Fruit fly (Drosophila melanogaster) S2 (cell line): ENCODE data around the gene CG3168.

ENCODE experiments used
- CG8478 ChIP-seq: fragments of >200 bp; optimal IDR thresholded peaks from 2 replicates; lab custom pipeline; 2018
- CTCF ChIP-seq, 2 experiments: fragments of >200 bp; optimal IDR thresholded peaks; 2 replicates each; lab custom pipeline; 2018

DNA sequence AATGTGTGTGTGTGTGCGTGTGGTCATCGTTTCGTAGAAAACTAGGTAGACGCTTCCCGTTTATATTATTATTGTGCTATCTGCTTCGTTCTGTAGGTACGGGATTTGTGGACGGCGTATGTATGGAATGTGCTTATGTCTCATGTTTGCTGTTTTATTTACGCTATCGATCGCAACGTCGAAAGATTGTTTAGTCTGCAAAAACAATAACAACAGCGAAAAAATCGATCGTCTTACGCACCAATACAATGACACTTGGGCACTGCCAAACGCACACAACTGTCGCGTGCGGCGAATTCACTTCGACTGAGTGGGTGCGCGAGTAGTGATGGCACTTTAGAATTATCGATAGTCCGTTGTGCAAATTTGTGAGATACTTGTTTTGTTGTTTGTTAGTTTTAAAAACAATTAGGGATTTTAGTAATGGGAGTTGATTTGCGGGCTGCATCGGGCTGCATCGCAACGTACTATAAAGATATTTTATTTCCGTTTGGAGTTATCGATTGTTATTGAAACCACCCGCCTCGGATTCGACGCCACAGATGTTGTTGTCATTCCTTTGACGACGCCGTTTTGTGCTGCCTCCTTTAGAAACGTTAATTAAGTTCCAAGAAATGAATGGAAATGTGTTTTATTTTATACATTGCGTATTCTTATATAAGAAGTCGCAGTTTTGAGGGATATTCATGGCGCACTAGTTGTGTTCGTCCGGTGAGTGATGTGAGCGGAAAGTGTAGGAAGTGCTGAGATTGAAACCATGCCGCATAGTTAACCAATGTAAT, 19.6 kb upstream of the CG3168 start:
- TF ChIP-seq CTCF (optimal IDR thresholded peaks at IDR 0.05; lab: Kevin White, UChicago) = no peak
- no peak for TF ChIP-seq CG8478
